Worm (Caenorhabditis elegans) whole organism, dauer: ENCODE results near the gene F44F4.9.
"Not testable (repeated sequence)": the region's sequence is repeated elsewhere in the genome, so short reads cannot be mapped to it uniquely, and the experiment has no call there.

Experiments
- unc-62 ChIP-seq: sonication (generic microtip); optimal IDR thresholded peaks from 2 replicates; lab custom pipeline; 2017; ENCODE audit warnings: missing biosample characterization, missing genetic modification reagents, missing genetic modification characterization

The F44F4.9 gene

DNA sequence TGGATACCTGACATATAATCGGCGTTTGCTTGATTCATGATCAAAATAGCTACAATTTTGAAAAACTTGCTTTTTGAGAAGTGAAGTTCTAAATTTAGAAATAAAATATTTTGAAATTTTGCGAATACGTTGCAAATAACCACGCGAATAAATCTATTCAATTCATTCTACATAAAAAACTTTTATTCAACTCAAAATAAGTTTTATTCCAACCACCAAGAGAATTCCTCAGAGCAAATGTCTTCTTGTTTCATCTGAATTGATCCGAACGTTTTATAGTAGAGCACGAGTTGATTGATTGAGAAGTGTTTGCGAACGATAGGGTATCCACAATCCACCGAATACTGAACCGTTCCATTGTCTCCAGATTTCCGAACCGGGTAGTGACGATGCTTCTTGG, at the start of gene F44F4.9:
F44F4.9 (minus strand) TSS at position 101 of the 400 bp plus-strand sequence.
- TF ChIP-seq unc-62: no peak

DNA sequence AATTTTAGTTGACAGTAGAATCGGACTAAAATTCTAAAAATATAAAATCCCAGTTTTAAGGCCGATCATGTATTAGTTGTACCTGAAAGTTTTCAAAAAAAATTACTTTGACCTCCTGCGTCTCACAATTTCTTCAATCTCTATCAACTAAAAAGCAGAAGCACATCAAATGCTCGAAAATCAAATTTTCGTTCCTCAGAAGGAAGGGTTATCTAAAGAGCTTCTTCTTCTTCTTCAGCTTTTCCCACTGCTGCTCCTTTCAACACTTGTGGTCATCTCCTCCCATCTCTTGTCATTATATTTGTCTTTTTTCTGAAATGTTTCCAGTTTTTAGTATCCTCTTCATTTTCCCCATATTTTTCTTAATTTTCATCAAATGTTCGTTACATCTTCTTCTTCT, 49.1 kb upstream of the F44F4.9 start:
- no peak for TF ChIP-seq unc-62

ce11 chrII:10959676-10960075, 44.0 kb upstream of the F44F4.9 start:
- no peak for TF ChIP-seq unc-62

DNA sequence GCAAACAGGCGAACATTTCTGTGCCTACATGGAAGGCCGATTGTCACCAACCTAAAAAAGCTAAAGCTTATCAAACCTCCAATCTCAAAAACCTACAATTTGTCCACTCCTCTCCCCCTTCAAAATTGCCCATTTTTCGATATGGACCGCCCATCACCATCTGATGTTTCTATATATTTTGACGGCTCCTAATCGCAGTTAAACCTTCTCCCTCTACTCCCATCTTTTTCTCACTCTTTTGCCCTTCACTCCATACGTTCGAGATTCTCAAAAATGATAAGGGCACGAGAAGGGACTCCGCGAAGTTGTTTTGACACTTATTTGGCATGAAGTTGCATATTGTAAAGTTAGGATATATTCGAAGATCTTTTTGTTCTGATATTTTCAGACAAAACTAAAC, 43.5 kb upstream of the F44F4.9 start:
- TF ChIP-seq unc-62: no peak

DNA sequence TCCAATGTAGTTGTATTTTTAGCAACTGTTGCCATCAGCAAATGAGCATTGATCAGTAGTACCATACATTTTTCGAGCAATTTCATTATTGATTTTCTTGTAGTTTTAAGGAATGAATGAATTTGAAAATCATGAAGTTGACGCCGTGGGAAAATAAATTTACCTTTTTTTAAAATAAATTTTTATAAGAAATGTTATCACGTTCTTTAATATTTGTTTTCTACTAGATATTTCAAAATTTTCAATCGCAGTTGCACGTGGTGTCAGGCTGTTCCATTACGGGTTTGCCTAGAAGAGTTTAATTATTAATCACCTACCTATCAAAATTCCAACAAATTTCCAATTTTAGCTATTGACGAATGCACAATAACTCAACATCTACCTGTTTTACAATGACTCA, 41.2 kb upstream of the F44F4.9 start, which contains the start of gene R03D7.8:
R03D7.8 (minus strand) TSS at position 101 of the 400 bp plus-strand sequence.
- no peak for TF ChIP-seq unc-62

DNA sequence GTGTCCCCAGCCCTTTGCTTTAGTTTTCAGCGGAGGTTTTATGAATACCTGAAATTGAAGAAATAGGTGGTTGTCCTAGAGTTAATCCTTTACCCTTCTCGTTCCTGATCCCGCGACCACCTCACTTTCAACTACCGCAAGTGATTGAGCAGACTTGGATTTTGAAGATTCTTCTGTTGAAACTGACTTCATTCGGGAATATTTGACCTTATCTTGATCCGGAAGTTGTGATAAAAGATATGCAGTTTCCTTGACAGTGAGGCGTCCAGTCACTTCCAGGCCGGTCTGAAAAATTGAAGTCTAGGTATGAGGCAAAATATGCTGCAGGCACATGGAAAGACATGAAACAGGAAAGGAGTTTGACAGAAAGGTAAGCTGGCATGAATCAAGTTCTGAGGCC, 39.5 kb upstream of the F44F4.9 start:
- no peak for TF ChIP-seq unc-62

- no peak for TF ChIP-seq unc-62
Observed at ce11 chrII:10953065-10953464, 37.4 kb upstream of the F44F4.9 start, which contains the start of gene nos-1. Gene nos-1 (minus strand): TSS chrII:10953165.

- no peak for TF ChIP-seq unc-62
Observed at ce11 chrII:10950107-10950679, 34.6 kb upstream of the F44F4.9 start, which contains the start of gene gst-5. Gene gst-5 (plus strand): TSS chrII:10950352.

- no peak for TF ChIP-seq unc-62
Observed at ce11 chrII:10949383-10949782, 33.8 kb upstream of the F44F4.9 start.

DNA sequence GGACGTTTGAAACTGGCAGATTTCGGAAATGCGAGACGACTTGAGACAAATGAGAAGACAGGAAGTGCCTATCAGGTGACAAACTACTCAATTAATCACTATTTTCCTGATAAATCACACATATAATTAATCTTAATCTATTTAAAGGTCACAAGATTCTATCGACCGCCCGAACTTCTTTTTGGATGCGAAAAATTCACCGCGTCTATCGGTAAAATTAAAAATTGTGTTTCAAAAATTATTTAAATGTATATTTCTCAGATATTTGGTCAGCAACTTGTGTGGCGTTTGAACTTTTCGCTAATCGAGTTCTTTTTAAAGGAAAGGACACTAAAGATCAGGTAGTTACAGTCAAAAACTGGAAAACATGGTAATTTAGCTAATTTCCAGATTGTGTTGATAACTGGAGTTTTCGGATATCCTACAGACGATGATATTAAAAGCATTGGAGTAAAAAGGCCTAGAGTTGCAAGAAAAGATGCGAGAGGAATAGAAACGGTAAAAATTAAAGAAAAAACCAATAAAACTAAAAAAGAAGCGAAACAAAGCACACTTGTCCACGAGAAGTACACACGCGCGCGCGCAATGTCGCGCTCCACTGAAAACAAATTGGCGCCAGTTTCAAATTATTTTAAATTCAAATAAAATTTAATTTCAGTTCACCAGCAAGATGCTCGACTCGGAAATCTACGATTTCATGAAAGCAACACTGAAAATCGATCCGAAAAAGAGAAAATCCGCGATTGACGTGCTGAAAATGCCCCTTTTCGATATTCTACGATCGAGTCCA, 32.8 kb upstream of the F44F4.9 start:
- TF ChIP-seq unc-62: no peak

DNA sequence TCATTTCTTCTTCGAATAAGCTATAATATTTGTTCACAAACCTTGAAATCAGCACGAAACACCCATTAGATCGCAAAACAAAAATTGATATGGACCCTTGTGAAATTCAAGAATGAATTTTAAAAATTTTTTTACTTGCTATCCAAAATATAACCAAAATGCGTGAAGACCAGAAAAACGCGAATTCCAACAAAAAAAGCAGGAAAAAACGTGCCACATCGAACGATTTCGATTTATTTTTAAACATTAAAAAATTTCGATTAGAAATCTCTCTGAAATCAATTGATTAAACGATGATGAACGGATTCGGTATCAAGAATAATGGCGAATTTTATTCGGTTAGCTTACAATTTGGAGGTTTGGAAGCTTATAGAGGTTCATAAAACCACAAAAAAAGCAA, 31.7 kb upstream of the F44F4.9 start, which contains the start of the genes tceb-3 and gskl-1:
tceb-3 (minus strand) TSS at position 101 of the 400 bp plus-strand sequence.
gskl-1 (plus strand) TSS at position 243 of the 400 bp plus-strand sequence.
- no peak for TF ChIP-seq unc-62

ce11 chrII:10946848-10947247, 31.2 kb upstream of the F44F4.9 start:
- TF ChIP-seq unc-62: no peak

DNA sequence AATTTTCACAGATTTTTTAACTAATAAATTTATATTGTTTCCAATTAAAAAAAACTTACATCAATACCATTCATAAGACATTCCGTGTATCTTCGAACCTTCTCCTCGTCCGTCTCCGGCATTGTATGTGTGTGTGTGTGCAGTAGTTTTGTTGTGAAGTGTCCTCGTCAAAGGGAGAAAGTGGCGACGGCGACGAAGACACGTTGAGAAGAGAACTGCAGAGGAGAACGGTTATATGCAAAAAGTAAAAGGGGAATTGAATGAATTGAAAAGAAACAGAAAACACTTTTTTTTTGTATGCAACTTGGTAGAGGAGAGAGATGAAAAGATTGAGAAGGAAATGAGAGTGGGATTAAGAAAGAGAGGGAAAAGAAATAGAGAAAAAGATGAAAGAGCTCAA, 29.8 kb upstream of the F44F4.9 start:
- TF ChIP-seq unc-62: no peak

DNA sequence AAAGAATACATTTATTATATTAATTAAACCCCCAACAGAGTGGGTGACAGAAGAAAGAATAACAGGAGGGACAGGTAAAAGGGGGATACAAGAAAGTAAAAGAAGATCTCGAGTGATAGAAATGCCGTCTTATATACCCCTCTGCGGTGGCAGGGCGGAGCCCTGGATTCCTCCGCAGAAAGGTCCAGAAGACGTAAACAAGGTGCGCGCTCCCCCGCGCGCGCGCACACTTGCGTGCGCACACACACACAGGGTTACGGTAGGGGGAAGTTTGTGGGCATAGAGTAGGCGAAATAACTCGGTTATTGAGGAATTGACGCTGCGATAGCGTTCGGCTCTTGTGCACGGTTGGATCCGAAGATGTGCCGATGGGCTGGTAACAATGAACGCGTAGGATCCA, 26.3 kb upstream of the F44F4.9 start, which contains the start of gene R03D7.15:
R03D7.15 (plus strand) TSS at position 299 of the 400 bp plus-strand sequence.
- TF ChIP-seq unc-62: not testable (repeated sequence)

ce11 chrII:10935336-10935735, 19.7 kb upstream of the F44F4.9 start:
- no peak for TF ChIP-seq unc-62

- no peak for TF ChIP-seq unc-62
Observed at ce11 chrII:10934786-10935185, 19.2 kb upstream of the F44F4.9 start, which contains the start of gene R03D7.2. Gene R03D7.2 (minus strand): TSS chrII:10935184.

ce11 chrII:10933948-10934722, 18.5 kb upstream of the F44F4.9 start:
- no peak for TF ChIP-seq unc-62
